Worm (Caenorhabditis elegans) whole organism, late embryonic: Measurements from ENCODE around the gene egl-19.

ENCODE experiments used
- ceh-48 ChIP-seq: sonication (generic microtip); optimal IDR thresholded peaks from 2 replicates; lab custom pipeline; 2016; ENCODE audit warnings: missing genetic modification characterization, inconsistent platforms, missing compliant biosample characterization
- hlh-8 ChIP-seq: sonication (generic microtip); optimal IDR thresholded peaks from 2 replicates; lab custom pipeline; 2016; ENCODE audit warnings: missing genotype, missing genetic modification characterization, missing compliant biosample characterization

DNA sequence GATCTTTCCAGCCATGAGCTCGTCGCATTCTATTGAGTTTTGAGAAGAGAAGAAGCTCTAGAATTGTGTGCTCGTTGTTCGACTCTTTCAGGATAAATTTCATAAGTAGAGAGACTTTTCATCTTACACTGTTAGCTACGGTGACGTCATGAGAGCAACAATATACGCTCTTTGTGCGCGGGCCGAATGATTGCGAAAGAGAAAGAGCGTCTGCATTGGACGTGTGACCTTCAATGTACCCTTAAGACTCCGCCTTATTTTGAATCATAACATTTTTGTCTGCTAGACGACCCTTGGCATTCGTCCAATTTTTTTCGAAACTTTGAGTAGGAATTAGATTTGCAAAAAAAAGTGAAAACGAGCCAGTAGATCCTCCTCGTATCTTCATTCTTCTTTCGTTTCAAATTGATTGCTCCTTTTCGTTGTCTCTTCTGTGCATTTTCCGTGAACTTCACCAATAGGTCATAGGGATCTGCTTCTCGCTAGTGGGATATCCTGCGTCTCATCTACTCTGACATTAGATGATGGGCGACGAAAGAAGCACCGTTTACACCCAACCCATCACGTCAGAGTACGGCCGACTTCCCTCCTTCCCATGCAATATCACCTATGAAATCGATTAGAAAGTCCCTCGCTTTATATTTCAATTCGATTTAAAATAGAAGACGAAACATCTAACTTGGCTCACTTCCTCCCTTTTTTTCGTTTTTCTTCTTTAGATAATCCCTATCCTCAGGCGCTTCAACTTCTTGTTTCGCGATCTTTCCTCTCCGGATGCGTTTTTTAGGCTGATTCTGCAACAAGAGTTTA lies 13.6 kb upstream of the egl-19 start:
- TF ChIP-seq ceh-48 (tag; lab: Kevin White, UChicago) (no peak), hlh-8 (tag; lab: Kevin White, UChicago) (no peak)
